Worm (Caenorhabditis elegans): ENCODE results near the gene C49C3.20.
A peak's percentile ranks its signal among the peaks of the same experiment; 100 is the strongest.

Gene C49C3.20

DNA sequence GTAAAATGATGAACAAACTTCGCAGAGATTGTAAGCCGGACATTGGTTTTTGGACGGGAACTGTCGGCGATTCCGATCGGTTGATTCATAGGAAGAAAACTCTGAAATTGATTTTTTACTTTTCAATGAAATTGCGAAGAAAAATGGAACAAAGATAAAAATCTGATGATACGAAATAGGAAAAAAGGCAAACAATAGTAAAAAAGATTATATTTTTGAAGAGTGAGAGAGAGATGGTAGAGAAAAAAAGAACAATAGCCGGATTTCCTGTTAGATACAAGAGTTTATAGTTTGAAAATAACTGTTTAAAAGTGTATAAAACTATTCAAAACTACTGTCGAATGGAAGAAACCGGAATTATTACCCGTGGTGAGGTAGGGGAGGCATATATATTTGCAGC is 32.2 kb downstream of the C49C3.20 start, which contains the start of gene nra-1:
nra-1 (minus strand) TSS at position 101 of the 400 bp plus-strand sequence.
- no peak for TF ChIP-seq elt-2 (tag; optimal IDR thresholded peaks at IDR 0.05)
- no peak for TF ChIP-seq aly-2 (tag; optimal IDR thresholded peaks at IDR 0.05)
- no peak for TF ChIP-seq pqm-1 (tag; optimal IDR thresholded peaks at IDR 0.05)
- no peak for TF ChIP-seq nhr-11 (tag; optimal IDR thresholded peaks at IDR 0.05)
- TF ChIP-seq nfya-1 (tag; optimal IDR thresholded peaks at IDR 0.05; ENCODE audit: insufficient read depth), result no peak
- no peak for TF ChIP-seq tbx-2 (tag; optimal IDR thresholded peaks at IDR 0.05)
- TF ChIP-seq fkh-2 (tag; optimal IDR thresholded peaks at IDR 0.05), result no peak
- no peak for TF ChIP-seq fos-1 (tag; optimal IDR thresholded peaks at IDR 0.05)

DNA sequence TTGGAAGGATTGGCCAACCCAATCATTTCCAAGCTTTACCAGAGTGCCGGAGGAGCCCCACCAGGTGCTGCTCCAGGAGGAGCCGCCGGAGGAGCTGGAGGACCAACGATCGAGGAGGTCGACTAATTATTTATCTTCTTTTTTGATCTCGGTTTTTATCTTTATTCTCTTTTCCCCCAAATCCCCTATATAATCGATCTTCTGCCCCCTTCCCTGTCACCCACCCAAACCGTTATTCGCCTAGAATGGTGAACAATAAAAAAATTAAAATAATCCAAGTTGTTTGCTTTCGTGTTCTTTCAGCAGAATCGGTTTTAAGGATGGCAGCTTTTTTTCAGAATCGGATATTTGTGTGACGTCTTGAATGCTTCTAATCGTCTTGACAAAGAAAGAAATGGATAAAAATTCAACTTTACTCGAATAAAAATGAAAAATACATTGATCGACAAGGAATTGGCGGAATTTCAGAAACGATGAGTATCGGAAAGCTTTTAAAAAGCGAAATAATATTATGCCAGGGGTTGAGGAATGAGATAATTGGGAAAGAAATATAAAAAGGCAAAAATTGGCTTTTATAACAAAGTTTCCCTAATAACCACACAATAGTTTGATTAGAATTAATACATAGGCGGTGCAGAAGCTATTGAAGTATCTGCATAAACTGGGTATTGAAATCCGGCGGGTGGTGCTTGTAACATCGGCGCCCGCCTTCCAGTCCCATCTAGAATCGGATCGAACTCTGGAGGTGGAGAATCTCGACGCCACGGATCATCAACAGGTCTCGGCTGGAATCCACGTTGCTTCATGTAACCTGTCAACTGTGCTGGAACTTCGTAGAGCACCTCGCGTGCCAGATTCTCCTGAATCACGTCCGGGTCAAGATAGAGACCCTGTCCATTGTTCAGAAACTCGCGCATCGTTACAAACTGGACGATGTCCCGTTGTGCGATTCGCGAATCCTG is 35.0 kb downstream of the C49C3.20 start:
- TF ChIP-seq tbx-2 (tag; optimal IDR thresholded peaks at IDR 0.05) (peak; percentile 84), lin-39 (tag; optimal IDR thresholded peaks at IDR 0.05) (no peak), ztf-11 (tag; optimal IDR thresholded peaks at IDR 0.05) (no peak), nhr-12 (tag; optimal IDR thresholded peaks at IDR 0.05) (no peak), nhr-11 (tag; optimal IDR thresholded peaks at IDR 0.05) (no peak), skn-1 (tag; optimal IDR thresholded peaks at IDR 0.05) (no peak), nhr-43 (tag; optimal IDR thresholded peaks at IDR 0.05; ENCODE audit: poor library complexity, severe bottlenecking) (peak; percentile 61), nhr-28 (tag; optimal IDR thresholded peaks at IDR 0.05) (no peak), snpc-4 (tag; optimal IDR thresholded peaks at IDR 0.05) (peak; percentile 49), daf-12 (tag; optimal IDR thresholded peaks at IDR 0.05) (no peak), elt-1 (tag; optimal IDR thresholded peaks at IDR 0.05) (no peak), nhr-76 (tag; optimal IDR thresholded peaks at IDR 0.05) (no peak), mdl-1 (tag; optimal IDR thresholded peaks at IDR 0.05) (no peak), elt-2 (tag; optimal IDR thresholded peaks at IDR 0.05) (peak; percentile 62), eor-1 (tag; optimal IDR thresholded peaks at IDR 0.05) (no peak), ZK546.5 (tag; optimal IDR thresholded peaks at IDR 0.05) (no peak), nhr-67 (tag; optimal IDR thresholded peaks at IDR 0.05) (no peak), hmg-11 (tag; optimal IDR thresholded peaks at IDR 0.05) (no peak), egl-27 (tag; optimal IDR thresholded peaks at IDR 0.05) (no peak), unc-39 (tag; optimal IDR thresholded peaks at IDR 0.05) (no peak), pha-4 (tag; optimal IDR thresholded peaks at IDR 0.05) (peak; percentile 88), fos-1 (tag; optimal IDR thresholded peaks at IDR 0.05) (peak; percentile 77), R02D3.7 (tag; optimal IDR thresholded peaks at IDR 0.05) (no peak), lin-15B (tag; optimal IDR thresholded peaks at IDR 0.05) (no peak), mml-1 (tag; optimal IDR thresholded peaks at IDR 0.05) (no peak), ceh-16 (tag; optimal IDR thresholded peaks at IDR 0.05) (no peak), ztf-4 (tag; optimal IDR thresholded peaks at IDR 0.05) (peak; percentile 87), pqm-1 (tag; optimal IDR thresholded peaks at IDR 0.05) (no peak), elt-3 (tag; optimal IDR thresholded peaks at IDR 0.05) (no peak), fkh-10 (GFP tag; optimal IDR thresholded peaks at IDR 0.05) (no peak), zag-1 (tag; optimal IDR thresholded peaks at IDR 0.05) (no peak), nhr-25 (tag; optimal IDR thresholded peaks at IDR 0.05) (peak; percentile 76), sea-2 (GFP tag; optimal IDR thresholded peaks at IDR 0.05) (no peak), nfya-1 (tag; optimal IDR thresholded peaks at IDR 0.05; ENCODE audit: insufficient read depth) (peak; percentile 64), ceh-9 (tag; optimal IDR thresholded peaks at IDR 0.05) (no peak), ceh-82 (tag; optimal IDR thresholded peaks at IDR 0.05) (no peak), ama-1 (optimal IDR thresholded peaks at IDR 0.05) (peak; percentile 99), fkh-2 (tag; optimal IDR thresholded peaks at IDR 0.05) (no peak), nhr-23 (tag; optimal IDR thresholded peaks at IDR 0.05) (peak; percentile 42), lsy-12 (tag; optimal IDR thresholded peaks at IDR 0.05) (peak; percentile 75), nhr-237 (tag; optimal IDR thresholded peaks at IDR 0.05) (no peak), egl-5 (tag; optimal IDR thresholded peaks at IDR 0.05) (no peak), nhr-77 (tag; optimal IDR thresholded peaks at IDR 0.05) (no peak), aly-2 (tag; optimal IDR thresholded peaks at IDR 0.05) (peak; percentile 87), unc-62 (GFP tag; optimal IDR thresholded peaks at IDR 0.05) (peak; percentile 51), jun-1 (tag; optimal IDR thresholded peaks at IDR 0.05) (peak; percentile 65), ceh-28 (tag; optimal IDR thresholded peaks at IDR 0.05) (peak; percentile 30)

Measured in whole organism, L3 larva.